Worm (Caenorhabditis elegans) whole organism, young adult: ENCODE results near the gene golg-2.

Experiments
- F22D6.2 ChIP-seq: sonication (generic microtip); optimal IDR thresholded peaks from 2 replicates; lab custom pipeline; 2016; ENCODE audit warnings: mild to moderate bottlenecking, missing genetic modification characterization, missing compliant biosample characterization
- F23B12.7 ChIP-seq: sonication (generic microtip); optimal IDR thresholded peaks from 2 replicates; lab custom pipeline; 2017; ENCODE audit warnings: missing genetic modification characterization, mild to moderate bottlenecking, missing compliant biosample characterization, antibody characterized with exemption, moderate library complexity; ENCODE audit not compliant: insufficient read depth
- F57A8.1 ChIP-seq: fragments of 200-800 bp; sonication (Bioruptor generic); optimal IDR thresholded peaks from 2 replicates; lab custom pipeline; 2018; ENCODE audit warnings: mild to moderate bottlenecking, missing genetic modification characterization, moderate library complexity, missing compliant biosample characterization
- Y56A3A.18 ChIP-seq: fragments of 200-800 bp; sonication (Bioruptor generic); IDR thresholded peaks from 2 replicates; pipeline ENCODE4 v1.3.6; 2022; ENCODE audit warnings: missing genetic modification reagents, missing genetic modification characterization, missing compliant biosample characterization
- atf-7 ChIP-seq: sonication (generic microtip); optimal IDR thresholded peaks from 2 replicates; lab custom pipeline; 2017; ENCODE audit warnings: mild to moderate bottlenecking, missing genetic modification characterization, missing compliant biosample characterization
- lin-40 ChIP-seq: sonication (generic microtip); optimal IDR thresholded peaks from 2 replicates; lab custom pipeline; 2016; ENCODE audit warnings: missing genetic modification characterization, mild to moderate bottlenecking, missing compliant biosample characterization, missing genotype, missing genetic modification reagents
- pha-4 ChIP-seq: fragments of 150-350 bp; sonication (generic microtip); optimal IDR thresholded peaks from 2 replicates; lab custom pipeline; 2014; ENCODE audit warnings: missing biosample characterization, missing genetic modification reagents, missing genetic modification characterization

DNA sequence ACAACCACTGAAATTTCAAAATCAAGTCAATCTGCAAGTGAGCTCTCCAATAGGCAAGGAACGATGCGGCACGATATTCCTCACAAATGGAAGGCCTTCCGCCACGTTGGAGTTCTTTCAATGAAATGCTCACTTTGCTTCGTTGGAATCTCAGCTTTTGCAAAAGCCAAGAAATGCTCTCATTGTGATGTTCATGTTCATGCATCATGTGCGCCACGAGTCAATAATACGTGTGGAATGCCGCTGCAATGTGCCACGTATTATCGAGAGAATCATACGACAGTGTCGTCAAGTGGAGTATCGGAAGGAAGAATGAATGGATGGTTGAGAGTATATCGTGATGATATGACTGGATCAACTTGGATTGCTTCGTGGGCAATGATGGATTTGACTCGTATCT lies 38.0 kb downstream of the golg-2 start:
- TF ChIP-seq lin-40 (no peak), Y56A3A.18 (GFP tag; lab: Robert Waterston, UW) (no peak), pha-4 (tag; lab: Kevin White, UChicago) (no peak), atf-7 (tag; lab: Kevin White, UChicago) (no peak), F57A8.1 (no peak), F22D6.2 (tag; lab: Kevin White, UChicago) (no peak), F23B12.7 (tag; lab: Kevin White, UChicago) (no peak)
